Fruit fly (Drosophila melanogaster): ENCODE data around the gene CG31176.

Gene CG31176

DNA sequence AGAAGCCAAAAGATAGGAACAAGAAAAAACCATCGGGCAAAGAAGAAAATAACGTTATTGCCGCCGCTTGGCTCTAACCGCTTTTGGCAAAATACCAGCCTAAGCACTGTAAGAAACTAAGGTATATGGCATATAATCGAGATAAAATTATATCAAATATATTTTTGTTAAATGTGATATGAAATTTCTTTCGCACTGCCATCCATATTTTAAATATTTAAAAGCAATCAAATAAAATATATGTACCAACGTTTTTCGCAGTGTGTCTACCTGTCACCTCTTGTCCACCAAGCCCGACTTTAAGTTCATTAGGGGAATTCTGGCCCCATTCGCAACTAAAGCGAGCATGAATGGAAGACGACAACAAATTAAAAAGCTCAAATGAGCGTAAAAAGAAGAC is 91.7 kb downstream of the CG31176 start:
- TF ChIP-seq psq (optimal IDR thresholded peaks at IDR 0.05) (no peak), h (optimal IDR thresholded peaks at IDR 0.05) (no peak)

dm6 chr3R:21626103-21626897 is 93.2 kb downstream of the CG31176 start:
- no peak for TF ChIP-seq Sin3A (optimal IDR thresholded peaks at IDR 0.05)
- TF ChIP-seq h (optimal IDR thresholded peaks at IDR 0.05): no peak
- no peak for TF ChIP-seq ttk (optimal IDR thresholded peaks at IDR 0.05)
- TF ChIP-seq Myc (optimal IDR thresholded peaks at IDR 0.05): no peak
- TF ChIP-seq psq (optimal IDR thresholded peaks at IDR 0.05): no peak
- TF ChIP-seq insv (optimal IDR thresholded peaks at IDR 0.05): no peak

dm6 chr3R:21624352-21624954 is 95.0 kb downstream of the CG31176 start:
- TF ChIP-seq ttk (optimal IDR thresholded peaks at IDR 0.05) (no peak), insv (optimal IDR thresholded peaks at IDR 0.05) (no peak), Myc (optimal IDR thresholded peaks at IDR 0.05) (no peak), psq (optimal IDR thresholded peaks at IDR 0.05) (no peak), h (optimal IDR thresholded peaks at IDR 0.05) (no peak), Sin3A (optimal IDR thresholded peaks at IDR 0.05) (no peak)

All from Kc167 (cell line).